Worm (Caenorhabditis elegans) whole organism, L4 larva: ENCODE results near the gene D2024.18.

ENCODE experiments used
- D1046.2 ChIP-seq: fragments of 200-800 bp; sonication (Bioruptor generic); IDR thresholded peaks from 2 replicates; pipeline ENCODE4 v1.3.6; 2022; ENCODE audit warnings: missing genetic modification characterization, missing compliant biosample characterization
- R02D3.7 ChIP-seq: fragments of 150-350 bp; sonication (generic microtip); optimal IDR thresholded peaks from 3 replicates; lab custom pipeline; 2014; ENCODE audit warnings: missing biosample characterization, missing genetic modification characterization
- ama-1 ChIP-seq: fragments of 150-350 bp; optimal IDR thresholded peaks from 2 replicates; lab custom pipeline; 2014; ENCODE audit warnings: inconsistent platforms, mixed read lengths
- lin-13 ChIP-seq: fragments of 150-350 bp; optimal IDR thresholded peaks from 2 replicates; lab custom pipeline; 2014; ENCODE audit warnings: missing biosample characterization, missing genetic modification reagents, missing genetic modification characterization
- ztf-11 ChIP-seq: fragments of 150-350 bp; optimal IDR thresholded peaks from 2 replicates; lab custom pipeline; 2014; ENCODE audit warnings: missing biosample characterization, missing genetic modification characterization

DNA sequence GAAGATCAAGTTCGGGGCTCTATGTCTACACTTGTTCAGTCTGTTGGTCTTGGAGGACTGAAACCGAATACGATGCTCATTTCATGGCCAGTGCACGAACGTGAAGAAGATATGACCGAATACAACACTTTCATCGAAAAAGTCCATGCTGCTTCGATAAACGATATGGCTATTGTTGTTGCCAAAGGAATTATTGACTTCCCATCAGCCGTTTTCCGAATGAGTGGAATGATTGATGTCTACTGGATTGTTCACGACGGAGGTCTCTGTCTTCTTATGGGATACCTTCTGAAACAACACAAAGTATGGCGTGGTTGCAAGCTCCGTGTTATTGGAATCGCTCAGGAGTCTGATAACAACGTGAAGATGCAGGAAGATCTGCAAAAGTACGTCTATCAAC is 34.0 kb upstream of the D2024.18 start:
- TF ChIP-seq ama-1 (lab: Kevin White, UChicago): no peak
- no peak for TF ChIP-seq lin-13
- no peak for TF ChIP-seq R02D3.7 (tag; lab: Kevin White, UChicago)
- TF ChIP-seq ztf-11 (tag; lab: Kevin White, UChicago): no peak
- TF ChIP-seq D1046.2 (GFP tag; lab: Robert Waterston, UW): no peak
